Fruit fly (Drosophila melanogaster) S2 (cell line): ENCODE data around the gene CG34404.

Experiments
- CG8478 ChIP-seq: fragments of >200 bp; optimal IDR thresholded peaks from 2 replicates; lab custom pipeline; 2018
- CTCF ChIP-seq, 2 experiments: fragments of >200 bp; optimal IDR thresholded peaks; 2 replicates each; lab custom pipeline; 2018

CG34404 gene

DNA sequence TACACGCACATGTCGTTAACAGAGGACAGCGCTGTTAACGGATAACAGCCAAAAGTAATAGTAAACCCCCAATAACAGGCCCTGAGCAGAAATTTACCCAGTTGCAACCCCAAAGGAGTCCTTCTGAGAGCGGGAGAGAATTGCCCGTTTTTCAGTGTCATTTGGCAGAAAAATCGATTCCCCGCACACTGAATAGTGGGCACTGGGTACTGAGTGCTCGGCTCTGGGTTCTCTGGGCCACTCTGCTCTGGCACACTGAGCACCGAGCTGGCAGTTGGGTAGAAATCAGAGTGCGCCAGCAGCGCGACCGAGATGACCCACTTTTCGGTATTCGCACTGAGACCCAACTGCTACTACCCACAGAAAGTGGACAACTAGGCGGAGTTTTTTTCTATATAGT is 6.9 kb upstream of the CG34404 start, which contains the start of gene Rbp:
Rbp (plus strand) TSS at position 239 of the 400 bp plus-strand sequence.
- TF ChIP-seq CTCF (optimal IDR thresholded peaks at IDR 0.05; lab: Kevin White, UChicago): no peak
- TF ChIP-seq CG8478 (lab: Kevin White, UChicago): no peak

DNA sequence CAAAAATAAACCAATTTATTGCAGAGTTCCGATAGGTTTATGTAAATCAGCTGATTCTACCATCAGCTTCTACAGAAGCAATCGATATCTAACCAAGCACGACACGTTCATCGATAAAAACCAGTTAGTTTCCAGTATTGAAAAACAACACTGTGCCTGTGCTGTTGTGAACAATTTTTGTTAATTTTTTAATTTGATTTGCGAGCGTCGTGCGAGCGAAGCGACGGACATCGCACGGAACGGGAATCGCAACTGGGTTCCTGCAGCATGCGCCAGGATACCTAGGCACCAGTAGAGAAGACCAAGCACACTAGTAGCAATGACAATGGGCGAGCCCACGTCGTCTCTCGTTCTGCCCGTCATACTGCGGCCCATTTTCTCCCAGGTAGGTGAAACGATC is 4.4 kb upstream of the CG34404 start, which contains the start of the genes Ccm3 and CG6136:
Ccm3 (plus strand) TSS at position 125 of the 400 bp plus-strand sequence.
CG6136 (minus strand) TSS at position 380 of the 400 bp plus-strand sequence.
- TF ChIP-seq CTCF (optimal IDR thresholded peaks at IDR 0.05; lab: Kevin White, UChicago) (peak in 1 of 2 experiments; percentile 2), CG8478 (lab: Kevin White, UChicago) (no peak)

DNA sequence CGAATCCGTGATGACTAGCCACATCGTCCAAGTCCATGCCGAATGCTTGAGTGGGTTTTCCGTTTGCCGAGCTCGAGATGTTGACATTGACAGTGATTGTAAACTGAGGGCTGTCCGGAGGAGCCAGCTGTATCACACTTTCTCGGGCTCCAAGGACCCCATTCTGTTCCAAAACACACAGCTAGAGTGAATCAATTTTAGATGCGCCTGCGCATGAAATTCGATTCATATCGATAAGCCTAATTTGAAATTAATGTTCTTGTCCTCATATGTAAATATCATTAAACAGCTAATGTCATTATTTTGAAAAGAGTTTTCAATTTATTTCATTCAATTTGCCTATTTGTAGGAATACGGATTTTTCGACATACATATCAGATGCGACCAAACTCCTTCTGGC is 2.3 kb upstream of the CG34404 start, which contains the start of gene CG14868:
CG14868 (minus strand) TSS at position 204 of the 400 bp plus-strand sequence.
- TF ChIP-seq CG8478 (lab: Kevin White, UChicago): no peak
- no peak for TF ChIP-seq CTCF (optimal IDR thresholded peaks at IDR 0.05; lab: Kevin White, UChicago)

DNA sequence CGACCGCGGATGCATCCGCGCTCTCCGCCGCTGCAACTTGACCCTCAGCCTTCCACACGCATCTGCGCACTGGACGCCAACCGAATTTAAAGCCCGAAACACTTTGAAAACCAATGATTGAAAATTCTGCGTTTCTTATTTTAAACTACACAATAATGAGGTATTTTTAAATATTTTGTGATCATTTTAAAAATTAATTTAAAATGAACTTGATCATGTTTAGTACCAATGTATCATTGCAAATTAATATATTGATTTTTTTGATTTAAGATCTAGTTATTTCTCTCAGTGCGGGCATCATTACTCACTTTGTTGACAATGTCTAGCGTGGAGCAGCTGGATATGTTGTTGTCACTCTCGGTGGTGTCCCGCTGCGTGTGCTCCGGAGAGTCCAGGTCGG is 626 bp downstream of the CG34404 start:
- TF ChIP-seq CG8478 (lab: Kevin White, UChicago): no peak
- no peak for TF ChIP-seq CTCF (optimal IDR thresholded peaks at IDR 0.05; lab: Kevin White, UChicago)

DNA sequence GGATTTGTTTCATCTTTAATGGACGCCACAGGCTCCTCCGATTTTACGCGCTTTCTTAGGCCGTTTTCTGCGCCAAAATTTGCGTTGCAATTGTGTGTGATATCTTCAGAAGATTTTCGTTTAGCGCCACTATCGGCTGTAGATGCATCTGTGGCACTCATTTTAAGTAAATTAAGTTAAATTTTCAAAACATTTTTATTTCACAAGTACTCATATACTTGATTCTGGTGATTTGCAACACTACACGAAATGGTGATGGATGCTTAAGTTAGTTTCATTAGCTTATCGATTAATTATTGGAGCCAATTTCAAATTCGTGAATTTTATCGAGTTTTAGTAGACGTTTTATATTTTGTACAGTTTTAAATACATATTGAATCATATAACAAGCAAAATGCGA is 3.9 kb downstream of the CG34404 start, which contains the start of gene CG6171:
CG6171 (minus strand) TSS at position 250 of the 400 bp plus-strand sequence.
- TF ChIP-seq CTCF (optimal IDR thresholded peaks at IDR 0.05; lab: Kevin White, UChicago): no peak
- no peak for TF ChIP-seq CG8478 (lab: Kevin White, UChicago)

DNA sequence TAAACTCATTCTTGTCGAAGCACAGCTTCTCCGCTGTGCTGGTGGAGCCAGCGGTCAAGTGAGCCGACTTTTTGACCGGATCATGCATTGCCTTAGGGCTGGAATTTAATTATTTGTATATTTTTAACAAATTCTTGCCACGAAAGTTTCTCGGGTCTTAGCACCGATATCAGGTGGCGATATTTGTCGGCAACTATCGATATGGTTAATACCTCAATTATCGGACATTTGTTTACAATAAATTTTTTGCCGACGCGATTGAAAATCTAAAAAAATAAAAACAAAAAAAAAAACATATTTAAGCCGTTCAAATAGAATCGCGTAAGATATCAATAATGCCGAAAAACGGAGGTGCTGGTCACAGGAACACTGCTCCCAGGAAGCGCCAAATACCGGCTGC is 6.0 kb downstream of the CG34404 start, which contains the start of the genes Cog2 and Trax:
Cog2 (minus strand) TSS at position 168 of the 400 bp plus-strand sequence.
Trax (plus strand) TSS at position 203 of the 400 bp plus-strand sequence.
- TF ChIP-seq CG8478 (lab: Kevin White, UChicago) (no peak), CTCF (optimal IDR thresholded peaks at IDR 0.05; lab: Kevin White, UChicago) (no peak)

DNA sequence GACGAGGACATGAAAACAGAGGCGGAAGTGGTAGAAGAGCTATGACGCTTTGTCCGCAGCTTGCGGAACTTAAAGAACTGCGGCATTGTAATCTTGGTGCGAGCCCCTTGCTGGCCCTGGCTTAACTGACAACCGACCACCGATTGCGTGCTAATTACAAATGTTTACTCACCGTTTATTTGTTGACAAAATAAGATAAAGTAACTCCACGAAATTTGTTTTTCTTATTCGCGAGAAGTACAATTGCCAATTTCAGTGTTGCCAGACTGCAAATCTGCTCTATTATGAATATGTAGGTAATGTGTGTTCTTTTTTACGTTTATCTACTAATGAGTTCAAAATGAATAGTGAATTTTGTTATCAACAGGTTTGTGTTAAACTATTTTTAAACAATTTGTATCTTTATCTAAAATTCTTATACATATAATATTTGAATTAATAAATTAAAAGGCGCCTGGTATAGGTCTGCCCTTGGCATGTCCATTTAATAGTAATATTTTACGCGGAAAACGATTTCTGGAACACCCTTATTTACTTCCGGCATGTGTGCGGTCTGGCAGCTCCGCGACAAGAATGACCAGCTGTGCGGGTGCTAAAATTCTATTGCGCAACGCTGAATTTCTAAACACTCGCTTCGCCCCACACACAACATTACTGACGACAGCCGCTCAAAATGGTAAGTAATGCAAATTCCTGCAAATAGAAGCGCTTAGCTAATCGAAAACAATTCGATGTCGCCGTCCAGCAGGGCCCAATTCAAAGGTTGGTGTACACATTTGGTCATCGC is 10.6 kb downstream of the CG34404 start, which contains the start of the genes Atg4b and Hibch:
Atg4b (minus strand) TSS at position 280 of the 787 bp plus-strand sequence.
Hibch (plus strand) TSS at position 585 of the 787 bp plus-strand sequence.
- TF ChIP-seq CTCF (optimal IDR thresholded peaks at IDR 0.05; lab: Kevin White, UChicago) (no peak), CG8478 (lab: Kevin White, UChicago) (no peak)

DNA sequence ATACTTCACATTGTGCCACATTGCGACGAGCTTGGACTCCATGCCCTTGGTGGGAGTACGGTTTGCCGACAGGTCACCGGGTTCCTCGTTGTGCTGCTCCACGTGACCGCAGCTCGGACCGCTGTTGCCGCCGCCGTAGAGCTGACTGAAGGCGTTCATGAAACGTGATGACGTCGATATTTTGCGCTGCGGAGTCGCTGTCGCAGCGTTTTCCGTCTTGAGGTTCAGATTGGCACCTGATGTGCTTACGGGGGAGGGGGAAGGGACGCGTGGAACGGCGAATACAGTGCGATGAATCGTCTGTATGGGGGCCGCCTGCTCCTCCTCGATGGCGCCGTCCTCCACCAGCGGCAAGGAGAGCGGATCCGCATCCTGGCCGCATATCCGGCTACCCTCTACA is 11.3 kb downstream of the CG34404 start:
- no peak for TF ChIP-seq CG8478 (lab: Kevin White, UChicago)
- TF ChIP-seq CTCF (optimal IDR thresholded peaks at IDR 0.05; lab: Kevin White, UChicago): no peak

DNA sequence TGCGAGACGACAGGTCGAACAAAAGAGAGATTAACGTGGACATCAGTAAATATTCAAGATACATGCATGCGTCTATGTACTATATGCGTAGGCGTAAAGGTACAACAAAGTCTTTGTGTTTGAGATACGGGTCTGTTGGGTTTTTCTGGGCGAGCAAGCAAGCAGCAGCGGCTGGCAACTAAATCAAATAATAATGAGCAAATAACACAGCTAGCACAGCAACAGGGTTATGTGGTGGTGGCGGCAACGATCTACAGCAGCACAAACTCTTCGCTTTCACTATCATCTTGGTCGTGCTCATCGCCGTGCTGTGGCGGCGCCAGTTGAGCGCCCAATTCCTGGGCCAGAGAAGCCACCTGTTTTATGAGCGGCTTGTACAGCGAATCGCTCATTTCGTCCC is 13.4 kb downstream of the CG34404 start:
- TF ChIP-seq CG8478 (lab: Kevin White, UChicago): no peak
- no peak for TF ChIP-seq CTCF (optimal IDR thresholded peaks at IDR 0.05; lab: Kevin White, UChicago)

DNA sequence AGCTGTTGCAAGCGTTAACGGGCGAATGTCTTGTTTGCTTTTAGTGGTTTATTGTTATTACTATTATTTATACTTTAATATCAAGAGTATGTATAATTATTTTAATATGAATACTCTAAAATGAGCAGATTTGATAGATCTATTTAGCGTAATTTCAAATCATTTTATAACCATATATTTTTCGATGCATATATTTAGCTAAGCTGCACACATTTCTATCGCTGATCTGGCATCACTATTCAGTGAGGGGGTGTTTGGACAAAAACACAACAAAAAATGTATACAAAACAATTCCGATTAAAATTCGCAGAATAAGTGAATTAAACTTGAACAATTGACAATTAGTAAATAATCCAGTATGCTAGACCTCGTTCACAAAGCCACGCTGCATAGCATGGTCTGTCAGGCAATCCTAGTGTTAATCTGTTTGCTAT is 16.5 kb downstream of the CG34404 start, which contains the start of the genes Trs33 and Tmtc4:
Trs33 (minus strand) TSS at position 3 of the 434 bp plus-strand sequence.
Tmtc4 (plus strand) TSS at position 233 of the 434 bp plus-strand sequence.
- no peak for TF ChIP-seq CTCF (optimal IDR thresholded peaks at IDR 0.05; lab: Kevin White, UChicago)
- no peak for TF ChIP-seq CG8478 (lab: Kevin White, UChicago)

DNA sequence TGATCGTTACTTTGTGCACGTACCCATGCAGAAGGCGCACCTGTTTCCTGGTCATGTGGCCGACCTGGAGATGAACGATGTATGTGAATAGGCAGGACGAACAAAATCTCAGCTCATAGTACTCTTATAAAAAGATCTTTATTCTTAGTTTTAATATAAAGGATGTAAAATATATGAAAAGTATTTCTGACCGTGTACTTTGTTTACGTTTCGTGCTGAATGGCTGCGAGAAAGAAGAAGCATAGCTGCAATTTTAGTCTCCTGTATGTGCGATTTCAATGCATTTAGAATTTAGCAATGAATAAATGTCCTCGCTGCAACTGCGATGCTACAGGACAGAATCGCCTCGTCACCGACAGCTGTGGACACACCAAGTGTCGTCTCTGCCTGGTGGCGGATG is 19.6 kb downstream of the CG34404 start, which contains the start of the genes CG42726 and CG42727:
CG42726 (plus strand) TSS at position 227 of the 400 bp plus-strand sequence.
CG42727 (plus strand) TSS at position 227 of the 400 bp plus-strand sequence.
- TF ChIP-seq CTCF (optimal IDR thresholded peaks at IDR 0.05; lab: Kevin White, UChicago) (no peak), CG8478 (lab: Kevin White, UChicago) (no peak)

DNA sequence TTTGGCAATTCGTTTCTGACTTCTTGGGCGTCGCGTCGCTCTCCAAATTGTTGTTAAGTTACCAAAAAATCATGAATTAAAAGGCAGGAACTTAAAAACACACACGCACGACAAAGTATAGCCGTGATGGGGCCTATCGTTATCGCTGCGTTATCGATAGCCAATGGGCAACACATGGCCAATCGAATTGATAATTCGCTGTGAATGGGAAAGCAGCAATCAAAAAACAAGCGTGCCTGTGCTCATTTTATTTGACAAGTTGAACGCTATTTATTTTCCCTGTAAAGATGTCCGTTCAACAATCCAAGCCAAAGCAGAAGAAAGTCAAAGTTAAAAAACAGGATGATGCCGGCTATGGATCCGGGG is 21.5 kb downstream of the CG34404 start, which contains the start of the genes Surf4 and CG31301:
Surf4 (minus strand) TSS at position 159 of the 366 bp plus-strand sequence.
CG31301 (plus strand) TSS at position 188 of the 366 bp plus-strand sequence.
- TF ChIP-seq CTCF (optimal IDR thresholded peaks at IDR 0.05; lab: Kevin White, UChicago): no peak
- no peak for TF ChIP-seq CG8478 (lab: Kevin White, UChicago)

DNA sequence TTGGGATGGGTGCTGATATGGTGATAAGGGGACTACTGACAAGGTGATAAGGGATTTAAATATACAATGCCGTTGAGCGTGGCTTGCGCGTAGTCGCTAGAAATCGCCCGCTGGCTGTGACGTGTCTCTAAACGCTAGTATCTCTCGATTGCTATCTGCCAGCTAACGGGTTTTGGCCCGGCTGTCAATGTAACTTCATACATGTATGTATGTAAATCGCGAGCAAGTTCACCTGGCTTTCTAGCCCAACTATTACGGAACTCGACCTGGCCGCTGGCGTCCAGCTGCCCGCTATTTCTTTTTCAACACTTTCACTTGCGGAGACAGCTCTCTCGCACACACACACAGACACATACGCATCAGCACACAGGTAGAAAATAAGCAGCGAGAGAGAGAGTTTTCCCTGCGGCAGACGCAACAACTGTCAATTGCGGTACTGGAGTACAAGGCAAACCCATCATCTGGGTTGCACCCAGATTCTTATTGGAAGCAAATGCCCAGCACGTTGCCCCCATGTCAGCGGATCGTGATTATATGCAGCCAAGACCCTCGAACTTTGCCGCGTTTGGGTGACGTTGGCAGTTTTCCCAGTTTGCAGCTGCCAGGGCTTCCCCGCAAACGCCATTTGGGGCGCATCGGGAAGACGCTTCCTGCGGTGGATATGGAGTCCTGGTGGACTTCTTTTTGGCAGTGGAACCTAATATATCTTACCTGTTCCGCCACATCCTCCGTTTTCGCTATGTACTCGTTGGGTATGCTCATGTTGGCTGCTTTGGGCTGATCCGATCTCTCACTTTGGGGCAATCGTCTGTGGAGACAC is 22.1 kb downstream of the CG34404 start:
- TF ChIP-seq CG8478 (lab: Kevin White, UChicago) (no peak), CTCF (optimal IDR thresholded peaks at IDR 0.05; lab: Kevin White, UChicago) (no peak)
